Worm (Caenorhabditis elegans): Measurements from ENCODE around the gene F59A1.15.

The F59A1.15 gene

DNA sequence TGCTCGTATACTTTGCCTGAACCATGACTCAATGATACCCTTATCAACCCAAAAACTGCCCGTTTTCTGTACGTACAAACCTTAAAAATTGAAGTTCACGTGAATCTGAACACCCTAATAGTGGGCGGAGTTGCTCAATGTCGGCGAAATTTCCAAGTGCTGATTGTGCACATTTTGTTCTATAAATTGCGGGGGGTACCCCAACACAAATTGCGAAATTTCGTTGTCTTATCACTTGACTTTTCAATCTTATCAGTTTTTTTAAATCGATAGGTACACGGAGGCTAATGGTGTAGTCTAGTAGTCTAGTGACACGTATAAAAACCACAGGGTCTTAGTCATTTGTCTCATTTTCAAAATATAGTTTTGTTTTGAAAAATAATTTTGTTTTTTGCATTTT, 24.4 kb downstream of the F59A1.15 start, which contains the start of gene fbxa-108 (continued):
- TF ChIP-seq pha-4 (tag; optimal IDR thresholded peaks at IDR 0.05) (peak; percentile 82), athp-1 (tag; optimal IDR thresholded peaks at IDR 0.05) (no peak), rcor-1 (GFP tag; IDR thresholded peaks at IDR 0.05) (no peak), B0019.2 (GFP tag; conservative IDR thresholded peaks at IDR 0.05) (no peak), unc-130 (GFP tag; optimal IDR thresholded peaks at IDR 0.05) (no peak), bed-1 (GFP tag; IDR thresholded peaks at IDR 0.05) (no peak), tbp1 (GFP tag; optimal IDR thresholded peaks at IDR 0.05) (peak; percentile 22), egl-44 (GFP tag; IDR thresholded peaks at IDR 0.05) (0 out of 2 replicates have a peak, but pooled peaks have one; percentile 46), F37B4.10 (GFP tag; IDR thresholded peaks at IDR 0.05) (no peak), dpl-1 (GFP tag; optimal IDR thresholded peaks at IDR 0.05) (no peak), F22D6.2 (tag; optimal IDR thresholded peaks at IDR 0.05) (peak; percentile 9), B0261.1 (tag; optimal IDR thresholded peaks at IDR 0.05) (no peak), mxl-1 (tag; optimal IDR thresholded peaks at IDR 0.05) (no peak), nhr-80 (tag; optimal IDR thresholded peaks at IDR 0.05) (peak; percentile 99), ets-4 (GFP tag; optimal IDR thresholded peaks at IDR 0.05) (peak; percentile 67), ztf-3 (GFP tag; optimal IDR thresholded peaks at IDR 0.05) (no peak), lin-40 (tag; optimal IDR thresholded peaks at IDR 0.05) (no peak), T07F8.4 (tag; optimal IDR thresholded peaks at IDR 0.05) (no peak), attf-3 (GFP tag; conservative IDR thresholded peaks at IDR 0.05) (no peak), F57C9.4 (tag; optimal IDR thresholded peaks at IDR 0.05) (no peak), efl-1 (GFP tag; optimal IDR thresholded peaks at IDR 0.05) (no peak), Y56A3A.18 (GFP tag; IDR thresholded peaks at IDR 0.05) (no peak), let-607 (tag; optimal IDR thresholded peaks at IDR 0.05) (peak; percentile 14 to 35), F49E8.2 (tag; optimal IDR thresholded peaks at IDR 0.05; ENCODE audit: insufficient read depth) (no peak), hsf-1 (GFP tag; IDR thresholded peaks at IDR 0.05) (no peak), die-1 (tag; optimal IDR thresholded peaks at IDR 0.05) (no peak), ztf-26 (tag; optimal IDR thresholded peaks at IDR 0.05) (no peak), hlh-12 (tag; optimal IDR thresholded peaks at IDR 0.05) (no peak)

DNA sequence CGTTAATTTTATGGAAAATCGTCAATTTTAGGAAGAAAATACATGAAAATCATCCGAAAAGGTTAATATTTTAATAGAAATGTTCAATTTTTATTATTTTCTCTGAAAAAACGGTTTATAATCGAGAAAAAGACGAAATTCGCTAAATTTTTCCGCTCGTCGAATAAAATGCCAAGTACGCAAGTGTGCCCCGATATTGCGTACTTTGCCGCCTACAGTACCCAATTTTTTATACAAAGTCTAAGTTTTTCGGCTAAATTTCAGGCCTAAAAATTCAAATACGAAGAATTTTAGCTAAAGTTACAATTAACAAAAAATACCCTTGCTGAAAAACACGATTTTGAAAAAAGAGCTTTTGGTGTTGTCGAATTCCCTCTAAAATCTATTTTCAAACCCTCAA, 24.8 kb downstream of the F59A1.15 start:
- no peak for TF ChIP-seq B0019.2 (GFP tag; conservative IDR thresholded peaks at IDR 0.05)
- no peak for TF ChIP-seq zim-3 (tag; optimal IDR thresholded peaks at IDR 0.05)
- TF ChIP-seq xnd-1 (tag; optimal IDR thresholded peaks at IDR 0.05): peak; percentile 56
- no peak for TF ChIP-seq ztf-3 (GFP tag; optimal IDR thresholded peaks at IDR 0.05)
- no peak for TF ChIP-seq lin-40 (tag; optimal IDR thresholded peaks at IDR 0.05)
- TF ChIP-seq sptf-2 (GFP tag; optimal IDR thresholded peaks at IDR 0.05): no peak
- peak; percentile 88 for TF ChIP-seq lsl-1 (GFP tag; optimal IDR thresholded peaks at IDR 0.05)
- no peak for TF ChIP-seq unc-62 (GFP tag; optimal IDR thresholded peaks at IDR 0.05)
- no peak for TF ChIP-seq hsf-1 (GFP tag; IDR thresholded peaks at IDR 0.05)
- TF ChIP-seq F23B12.7 (tag; optimal IDR thresholded peaks at IDR 0.05; ENCODE audit: insufficient read depth): no peak
- no peak for TF ChIP-seq ztf-28 (GFP tag; IDR thresholded peaks at IDR 0.05)
- TF ChIP-seq madf-6 (GFP tag; IDR thresholded peaks at IDR 0.05): peak; percentile 63
- TF ChIP-seq D2030.7 (GFP tag; IDR thresholded peaks at IDR 0.05): peak; percentile 48
- no peak for TF ChIP-seq let-607 (tag; optimal IDR thresholded peaks at IDR 0.05)
- TF ChIP-seq ceh-91 (GFP tag; IDR thresholded peaks at IDR 0.05): 0 out of 2 replicates have a peak, but pooled peaks have one; percentile 16

DNA sequence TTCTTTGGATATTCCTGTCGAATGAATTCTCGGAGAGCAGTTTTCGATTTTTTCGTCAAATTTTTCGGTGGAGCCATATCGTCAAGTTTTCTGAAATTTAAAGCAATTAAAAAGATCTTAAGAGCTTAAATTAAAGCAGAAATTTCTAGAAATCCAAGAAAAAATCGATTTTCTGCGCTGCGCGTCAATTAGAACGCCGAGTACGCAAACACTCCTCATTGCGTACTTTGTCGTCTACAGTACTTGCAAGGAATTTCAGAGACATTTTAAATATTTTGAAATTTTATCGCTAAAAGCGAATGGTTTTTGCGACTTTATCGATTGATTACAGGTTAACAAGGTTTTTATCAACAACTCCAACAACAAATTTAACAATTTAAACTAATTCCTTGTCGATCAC, 28.5 kb downstream of the F59A1.15 start:
- TF ChIP-seq F49E8.2 (tag; optimal IDR thresholded peaks at IDR 0.05; ENCODE audit: insufficient read depth): peak; percentile 2
- no peak for TF ChIP-seq bed-2 (GFP tag; IDR thresholded peaks at IDR 0.05)
- no peak for TF ChIP-seq C17E4.6 (GFP tag; IDR thresholded peaks at IDR 0.05)
- TF ChIP-seq madf-6 (GFP tag; IDR thresholded peaks at IDR 0.05): peak; percentile 64
- TF ChIP-seq chd-7 (tag; optimal IDR thresholded peaks at IDR 0.05): no peak
- no peak for TF ChIP-seq repo-1 (tag; optimal IDR thresholded peaks at IDR 0.05)
- no peak for TF ChIP-seq B0035.1 (tag; optimal IDR thresholded peaks at IDR 0.05)
- TF ChIP-seq hsf-1 (GFP tag; IDR thresholded peaks at IDR 0.05): 0 out of 2 replicates have a peak, but pooled peaks have one; percentile 25
- TF ChIP-seq aptf-3 (GFP tag; IDR thresholded peaks at IDR 0.05): no peak
- no peak for TF ChIP-seq egrh-3 (GFP tag; IDR thresholded peaks at IDR 0.05)
- peak; percentile 48; the same call in 1 of the 2 replicates for TF ChIP-seq D2030.7 (GFP tag; IDR thresholded peaks at IDR 0.05)
- no peak for TF ChIP-seq rec-8 (tag; optimal IDR thresholded peaks at IDR 0.05)
- TF ChIP-seq dox-1 (GFP tag; IDR thresholded peaks at IDR 0.05): no peak
- TF ChIP-seq madf-10 (tag; optimal IDR thresholded peaks at IDR 0.05): no peak
